Worm (Caenorhabditis elegans) whole organism, late embryonic: ENCODE results near the gene AC8.10.
"Not testable (repeated sequence)": the region's sequence is repeated elsewhere in the genome, so short reads cannot be mapped to it uniquely, and the experiment has no call there.

Experiments used
- C08G9.2 ChIP-seq: sonication (generic microtip); optimal IDR thresholded peaks from 2 replicates; lab custom pipeline; 2016; ENCODE audit warnings: mild to moderate bottlenecking, missing genetic modification characterization, moderate library complexity, missing compliant biosample characterization
- C38D4.7 ChIP-seq: fragments of 200-800 bp; sonication (Bioruptor generic); optimal IDR thresholded peaks from 2 replicates; lab custom pipeline; 2018; ENCODE audit warnings: mild to moderate bottlenecking, missing genetic modification characterization, moderate library complexity, missing compliant biosample characterization
- K09A11.1 ChIP-seq: sonication (generic microtip); optimal IDR thresholded peaks from 2 replicates; lab custom pipeline; 2017; ENCODE audit warnings: antibody characterized with exemption, mild to moderate bottlenecking, missing genetic modification characterization, missing compliant biosample characterization; ENCODE audit not compliant: insufficient read depth
- ama-1 ChIP-seq: fragments of 150-350 bp; optimal IDR thresholded peaks from 2 replicates; lab custom pipeline; 2014
- ceh-19 ChIP-seq: fragments of 200-800 bp; sonication (Bioruptor generic); optimal IDR thresholded peaks from 2 replicates; lab custom pipeline; 2018; ENCODE audit warnings: mild to moderate bottlenecking, missing genetic modification characterization, missing compliant biosample characterization
- ceh-22 ChIP-seq: sonication (generic microtip); optimal IDR thresholded peaks from 2 replicates; lab custom pipeline; 2017; ENCODE audit warnings: missing biosample characterization, missing genetic modification characterization
- ceh-9 ChIP-seq: sonication (generic microtip); optimal IDR thresholded peaks from 2 replicates; lab custom pipeline; 2016; ENCODE audit warnings: mild to moderate bottlenecking, missing genetic modification characterization, inconsistent platforms, missing compliant biosample characterization
- elt-2 ChIP-seq: sonication (generic microtip); optimal IDR thresholded peaks from 2 replicates; lab custom pipeline; 2016; ENCODE audit warnings: missing genetic modification reagents, missing genetic modification characterization, missing compliant biosample characterization
- hlh-15 ChIP-seq: sonication (generic microtip); optimal IDR thresholded peaks from 2 replicates; lab custom pipeline; 2016; ENCODE audit warnings: missing genetic modification characterization, missing compliant biosample characterization
- madf-2 ChIP-seq: sonication (generic microtip); optimal IDR thresholded peaks from 2 replicates; lab custom pipeline; 2017; ENCODE audit warnings: missing genetic modification characterization, missing compliant biosample characterization
- pros-1 ChIP-seq: fragments of 150-350 bp; optimal IDR thresholded peaks from 2 replicates; lab custom pipeline; 2014; ENCODE audit warnings: missing biosample characterization, missing genetic modification reagents, missing genetic modification characterization
- tbx-2 ChIP-seq: sonication (generic microtip); optimal IDR thresholded peaks from 2 replicates; lab custom pipeline; 2016; ENCODE audit warnings: missing genetic modification characterization, missing compliant biosample characterization
- unc-42 ChIP-seq: sonication (generic microtip); optimal IDR thresholded peaks from 2 replicates; lab custom pipeline; 2016; ENCODE audit warnings: missing genotype, missing genetic modification characterization, missing compliant biosample characterization

- not testable (repeated sequence) for TF ChIP-seq pros-1 (tag; lab: Kevin White, UChicago); tbx-2 (tag; lab: Kevin White, UChicago); unc-42 (tag; lab: Kevin White, UChicago); C08G9.2; ceh-19 (GFP tag; lab: Kevin White, UChicago); ama-1 (lab: Kevin White, UChicago); hlh-15 (tag; lab: Kevin White, UChicago); elt-2; ceh-22 (tag; lab: Kevin White, UChicago); K09A11.1 (tag; lab: Kevin White, UChicago); madf-2 (tag; lab: Kevin White, UChicago); C38D4.7 (GFP tag; lab: Kevin White, UChicago); ceh-9
These were observed 29.3 kb downstream of the AC8.10 start, which contains the start of gene Y73B3B.3 for ce11 chrX:209695-210094.
